Fruit fly (Drosophila melanogaster) whole organism, pupa: ENCODE data around the gene CG5618.

ENCODE experiments used
- CG10348 ChIP-seq: fragments of 200-800 bp; sonication (Bioruptor generic); IDR thresholded peaks from 2 replicates; pipeline ENCODE4 v1.3.6; 2022; ENCODE audit warnings: missing biosample characterization, missing genetic modification characterization
- CG12605 ChIP-seq: fragments of 200-800 bp; sonication (Bioruptor generic); IDR thresholded peaks from 2 replicates; pipeline ENCODE4 v1.3.6; 2022; ENCODE audit warnings: missing biosample characterization, missing genetic modification characterization
- CG13204 ChIP-seq: fragments of 200-800 bp; sonication (Bioruptor generic); optimal IDR thresholded peaks from 2 replicates; lab custom pipeline; 2018; ENCODE audit warnings: missing biosample characterization, mild to moderate bottlenecking, missing genetic modification characterization, moderate library complexity
- CG14655 ChIP-seq: fragments of 200-800 bp; sonication (Bioruptor generic); optimal IDR thresholded peaks from 3 replicates; lab custom pipeline; 2017; ENCODE audit warnings: mild to moderate bottlenecking, missing biosample characterization, missing genetic modification reagents, missing genetic modification characterization
- CG15710 ChIP-seq: fragments of 200-800 bp; sonication (Bioruptor generic); optimal IDR thresholded peaks from 2 replicates; lab custom pipeline; 2018; ENCODE audit warnings: missing biosample characterization, mild to moderate bottlenecking, missing genetic modification characterization, moderate library complexity
- CG17806 ChIP-seq: fragments of 200-800 bp; sonication (Bioruptor generic); optimal IDR thresholded peaks from 2 replicates; lab custom pipeline; 2018; ENCODE audit warnings: missing biosample characterization, mild to moderate bottlenecking, missing genetic modification characterization, moderate library complexity
- CG32121 ChIP-seq: fragments of 200-800 bp; sonication (Bioruptor generic); IDR thresholded peaks from 2 replicates; pipeline ENCODE4 v1.3.6; 2022; ENCODE audit warnings: missing biosample characterization, missing genetic modification characterization
- CG34367 ChIP-seq: fragments of 200-800 bp; sonication (Bioruptor generic); optimal IDR thresholded peaks from 2 replicates; lab custom pipeline; 2018; ENCODE audit warnings: missing biosample characterization, mild to moderate bottlenecking, missing genetic modification characterization
- CG4496 ChIP-seq: fragments of 200-800 bp; sonication (Bioruptor generic); IDR thresholded peaks from 3 replicates; pipeline ENCODE4 v1.3.6; 2022; ENCODE audit warnings: missing biosample characterization, missing genetic modification characterization
- CG8159 ChIP-seq: fragments of 200-800 bp; sonication (Bioruptor generic); optimal IDR thresholded peaks from 3 replicates; lab custom pipeline; 2018; ENCODE audit warnings: missing biosample characterization, mild to moderate bottlenecking, missing genetic modification characterization, moderate library complexity
- CG8301 ChIP-seq: fragments of 200-800 bp; sonication (Bioruptor generic); optimal IDR thresholded peaks from 2 replicates; lab custom pipeline; 2018; ENCODE audit warnings: missing biosample characterization, mild to moderate bottlenecking, missing genetic modification characterization
- CG9948 ChIP-seq: fragments of 200-800 bp; sonication (Bioruptor generic); optimal IDR thresholded peaks from 2 replicates; lab custom pipeline; 2018; ENCODE audit warnings: missing biosample characterization, mild to moderate bottlenecking, missing genetic modification characterization, moderate library complexity
- D1 ChIP-seq: fragments of 200-800 bp; sonication (Bioruptor generic); optimal IDR thresholded peaks from 2 replicates; lab custom pipeline; 2018; ENCODE audit warnings: missing biosample characterization, mild to moderate bottlenecking, missing genetic modification characterization, moderate library complexity
- EcR ChIP-seq: fragments of 200-800 bp; sonication (Bioruptor generic); optimal IDR thresholded peaks from 3 replicates; lab custom pipeline; 2019; ENCODE audit warnings: missing biosample characterization, missing genetic modification characterization, mild to moderate bottlenecking, moderate library complexity, missing genetic modification reagents
- Ets98B ChIP-seq: fragments of 200-800 bp; sonication (Bioruptor generic); IDR thresholded peaks from 2 replicates; pipeline ENCODE4 v1.3.6; 2022; ENCODE audit warnings: missing biosample characterization, missing genetic modification characterization
- Pif1A ChIP-seq: fragments of 200-800 bp; sonication (Bioruptor generic); optimal IDR thresholded peaks from 3 replicates; lab custom pipeline; 2016; ENCODE audit warnings: missing biosample characterization, missing genetic modification characterization
- Pif1B ChIP-seq: fragments of 200-800 bp; sonication (Bioruptor generic); optimal IDR thresholded peaks from 3 replicates; lab custom pipeline; 2016; ENCODE audit warnings: missing biosample characterization, missing genetic modification characterization
- Snoo ChIP-seq: fragments of 200-800 bp; sonication (Bioruptor generic); optimal IDR thresholded peaks from 3 replicates; lab custom pipeline; 2017; ENCODE audit warnings: missing biosample characterization, mild to moderate bottlenecking, missing genetic modification characterization, inconsistent platforms
- fd96Ca ChIP-seq: fragments of 200-800 bp; sonication (Bioruptor generic); IDR thresholded peaks from 3 replicates; pipeline ENCODE4 v1.3.6; 2022; ENCODE audit warnings: missing biosample characterization, missing genetic modification characterization
- gl ChIP-seq: fragments of 200-800 bp; sonication (Bioruptor generic); optimal IDR thresholded peaks from 2 replicates; lab custom pipeline; 2018; ENCODE audit warnings: missing biosample characterization, mild to moderate bottlenecking, missing genetic modification characterization
- rn ChIP-seq: fragments of 200-800 bp; sonication (Bioruptor generic); IDR thresholded peaks from 2 replicates; pipeline ENCODE4 v1.3.6; 2022; ENCODE audit warnings: missing biosample characterization, missing genetic modification characterization

CG5618 gene

dm6 chr3L:20384086-20384810 is 31.0 kb downstream of the CG5618 start, which contains the start of the genes CG5498 and fbl:
Gene CG5498 (minus strand): TSS chr3L:20384109.
Gene fbl (plus strand): TSS chr3L:20384429.
- TF ChIP-seq CG13204 (GFP tag; lab: Kevin White, UChicago): no peak
- TF ChIP-seq rn (GFP tag; lab: Robert Waterston, UW): no peak
- TF ChIP-seq Ets98B (GFP tag; lab: Robert Waterston, UW): no peak
- no peak for TF ChIP-seq CG14655 (GFP tag; lab: Kevin White, UChicago)
- TF ChIP-seq CG9948: peak; percentile 61
- peak; percentile 57 for TF ChIP-seq CG17806 (tag; lab: Kevin White, UChicago)
- peak; percentile 64 for TF ChIP-seq Snoo (tag; lab: Kevin White, UChicago)
- TF ChIP-seq D1 (tag; lab: Kevin White, UChicago): peak; percentile 68
- TF ChIP-seq EcR (GFP tag; lab: Kevin White, UChicago): no peak
- peak; percentile 69 for TF ChIP-seq CG15710 (tag; lab: Kevin White, UChicago)
- peak; percentile 49; the same call in 1 of the 2 replicates for TF ChIP-seq CG32121 (GFP tag; lab: Robert Waterston, UW)
- TF ChIP-seq CG34367 (tag; lab: Kevin White, UChicago): peak; percentile 36
- TF ChIP-seq fd96Ca (GFP tag; lab: Robert Waterston, UW): no peak
- no peak for TF ChIP-seq CG10348
- no peak for TF ChIP-seq gl (tag; lab: Kevin White, UChicago)
- 0 out of 3 replicates have a peak, but pooled peaks have one; percentile 55 for TF ChIP-seq CG4496 (GFP tag; lab: Robert Waterston, UW)
- peak; percentile 59 for TF ChIP-seq CG8301
- TF ChIP-seq Pif1B (GFP tag; lab: Kevin White, UChicago): peak; percentile 5
- TF ChIP-seq CG12605 (GFP tag; lab: Robert Waterston, UW): no peak
- TF ChIP-seq CG8159 (tag; lab: Kevin White, UChicago): peak; percentile 75
- TF ChIP-seq Pif1A: no peak

- TF ChIP-seq CG13204 (GFP tag; lab: Kevin White, UChicago): no peak
- no peak for TF ChIP-seq CG10348
- no peak for TF ChIP-seq CG14655 (GFP tag; lab: Kevin White, UChicago)
- no peak for TF ChIP-seq CG8159 (tag; lab: Kevin White, UChicago)
- no peak for TF ChIP-seq fd96Ca (GFP tag; lab: Robert Waterston, UW)
- no peak for TF ChIP-seq Snoo (tag; lab: Kevin White, UChicago)
- no peak for TF ChIP-seq CG9948
- no peak for TF ChIP-seq Pif1A
- no peak for TF ChIP-seq D1 (tag; lab: Kevin White, UChicago)
- no peak for TF ChIP-seq EcR (GFP tag; lab: Kevin White, UChicago)
- no peak for TF ChIP-seq CG32121 (GFP tag; lab: Robert Waterston, UW)
- no peak for TF ChIP-seq Ets98B (GFP tag; lab: Robert Waterston, UW)
- TF ChIP-seq CG4496 (GFP tag; lab: Robert Waterston, UW): no peak
- no peak for TF ChIP-seq rn (GFP tag; lab: Robert Waterston, UW)
- TF ChIP-seq CG12605 (GFP tag; lab: Robert Waterston, UW): no peak
- no peak for TF ChIP-seq Pif1B (GFP tag; lab: Kevin White, UChicago)
These were observed 31.8 kb downstream of the CG5618 start for dm6 chr3L:20385006-20385405.

- TF ChIP-seq rn (GFP tag; lab: Robert Waterston, UW) (no peak), EcR (GFP tag; lab: Kevin White, UChicago) (peak; percentile 15)
These were observed 32.2 kb downstream of the CG5618 start for dm6 chr3L:20385408-20385807.

- TF ChIP-seq CG34367 (tag; lab: Kevin White, UChicago) (no peak), EcR (GFP tag; lab: Kevin White, UChicago) (peak; percentile 57), CG13204 (GFP tag; lab: Kevin White, UChicago) (peak; percentile 87), CG10348 (no peak)
These were observed 32.7 kb downstream of the CG5618 start for dm6 chr3L:20385969-20386370.

- TF ChIP-seq Pif1B (GFP tag; lab: Kevin White, UChicago): no peak
- no peak for TF ChIP-seq fd96Ca (GFP tag; lab: Robert Waterston, UW)
- TF ChIP-seq CG9948: no peak
- no peak for TF ChIP-seq CG8159 (tag; lab: Kevin White, UChicago)
- no peak for TF ChIP-seq gl (tag; lab: Kevin White, UChicago)
- TF ChIP-seq CG13204 (GFP tag; lab: Kevin White, UChicago): no peak
- TF ChIP-seq rn (GFP tag; lab: Robert Waterston, UW): no peak
- peak; percentile 18 for TF ChIP-seq EcR (GFP tag; lab: Kevin White, UChicago)
- no peak for TF ChIP-seq CG15710 (tag; lab: Kevin White, UChicago)
- TF ChIP-seq Snoo (tag; lab: Kevin White, UChicago): no peak
- TF ChIP-seq CG34367 (tag; lab: Kevin White, UChicago): no peak
- TF ChIP-seq CG32121 (GFP tag; lab: Robert Waterston, UW): peak; percentile 36; the same call in 1 of the 2 replicates
- TF ChIP-seq CG4496 (GFP tag; lab: Robert Waterston, UW): no peak
- no peak for TF ChIP-seq Pif1A
- no peak for TF ChIP-seq Ets98B (GFP tag; lab: Robert Waterston, UW)
- no peak for TF ChIP-seq CG12605 (GFP tag; lab: Robert Waterston, UW)
- no peak for TF ChIP-seq CG10348
- TF ChIP-seq CG14655 (GFP tag; lab: Kevin White, UChicago): no peak
These were observed 34.0 kb downstream of the CG5618 start for dm6 chr3L:20387038-20387842.
